Worm (Caenorhabditis elegans): ENCODE results near the gene decr-1.2.

decr-1.2 gene

DNA sequence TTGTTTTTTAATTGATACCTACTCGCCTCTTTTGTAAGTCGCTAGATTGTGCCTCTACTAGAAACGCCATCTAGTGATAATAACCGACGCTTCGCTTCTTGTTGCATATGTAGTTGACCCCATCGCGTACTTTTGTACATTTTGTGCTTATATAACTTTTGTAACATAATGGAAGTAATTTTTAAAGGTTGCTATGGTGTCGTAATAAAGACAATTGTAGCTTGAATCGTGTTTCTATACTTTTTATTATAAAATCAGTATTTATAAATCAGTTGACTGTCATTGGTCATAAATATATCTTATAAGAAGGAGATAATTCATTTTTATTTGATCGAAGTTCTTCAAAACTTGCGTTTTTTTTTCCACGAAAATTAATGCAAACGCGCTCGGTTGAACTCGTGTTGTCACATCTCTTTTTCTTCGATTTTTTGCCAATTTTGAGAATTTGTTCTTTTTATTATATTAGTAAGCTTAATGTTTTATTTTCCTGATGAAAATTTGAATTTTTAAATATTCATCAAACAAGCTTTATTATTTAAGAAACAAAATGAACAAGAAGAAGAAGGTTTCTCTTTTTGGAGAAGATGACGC lies 32.2 kb downstream of the decr-1.2 start, which contains the start of gene F54C9.9 (continued):
- TF ChIP-seq F52B5.7 (tag; optimal IDR thresholded peaks at IDR 0.05), result no peak

DNA sequence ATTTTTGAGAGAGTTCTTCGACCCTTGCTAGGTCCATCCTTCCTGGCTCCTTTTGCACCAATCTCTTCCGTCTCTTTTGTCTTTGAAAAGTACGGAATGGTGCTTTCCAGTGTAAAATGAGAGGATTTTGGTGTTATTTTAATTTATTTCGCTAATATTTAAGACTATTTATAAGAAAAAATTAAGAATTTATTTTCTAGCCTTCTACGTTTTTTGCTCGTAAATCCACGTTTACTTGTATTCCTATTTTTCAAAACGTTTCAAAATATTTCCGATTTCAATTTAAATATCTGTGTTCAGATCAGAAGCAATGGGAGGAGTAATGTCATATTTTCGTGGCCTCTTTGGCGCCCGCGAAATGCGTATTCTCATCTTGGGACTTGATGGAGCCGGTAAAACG lies 36.3 kb downstream of the decr-1.2 start, which contains the start of gene arl-1:
Gene arl-1 (plus strand): TSS at position 301 of the 400 bp plus-strand sequence.
- TF ChIP-seq snpc-1.1 (tag; optimal IDR thresholded peaks at IDR 0.05; ENCODE audit: insufficient read depth) (no peak), ztf-26 (tag; optimal IDR thresholded peaks at IDR 0.05) (no peak), aptf-3 (GFP tag; IDR thresholded peaks at IDR 0.05) (0 out of 2 replicates have a peak, but pooled peaks have one; percentile 6), ztf-22 (GFP tag; optimal IDR thresholded peaks at IDR 0.05) (no peak)

DNA sequence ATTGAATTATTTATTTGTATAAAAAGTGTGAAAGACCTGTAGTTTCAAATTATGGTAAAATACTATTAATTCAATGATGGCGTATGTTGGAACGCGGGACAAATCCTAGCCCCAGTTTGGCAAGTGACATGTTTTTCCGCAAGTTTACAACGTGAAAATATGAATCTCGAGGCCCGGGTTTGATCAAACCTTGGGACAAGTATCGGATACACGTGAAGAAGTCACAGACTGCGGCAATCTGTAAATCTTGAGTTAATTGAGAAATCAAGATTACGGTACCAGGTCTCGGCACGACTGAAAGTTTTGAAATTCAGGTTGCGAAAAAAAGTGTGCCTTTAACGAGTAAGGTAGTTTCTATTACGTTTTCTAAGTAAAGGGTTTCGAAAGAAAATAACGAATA lies 37.6 kb downstream of the decr-1.2 start:
- TF ChIP-seq zfh-2 (GFP tag; conservative IDR thresholded peaks at IDR 0.05) (no peak), hlh-26 (GFP tag; conservative IDR thresholded peaks at IDR 0.05) (no peak), egl-44 (GFP tag; IDR thresholded peaks at IDR 0.05) (no peak), nhr-80 (tag; optimal IDR thresholded peaks at IDR 0.05) (no peak), F39B2.1 (GFP tag; IDR thresholded peaks at IDR 0.05) (no peak), madf-6 (GFP tag; IDR thresholded peaks at IDR 0.05) (0 out of 2 replicates have a peak, but pooled peaks have one; percentile 24), lin-26 (GFP tag; IDR thresholded peaks at IDR 0.05) (peak; percentile 55; the same call in 1 of the 2 replicates), dpff-1 (tag; optimal IDR thresholded peaks at IDR 0.05) (no peak), nhr-90 (tag; optimal IDR thresholded peaks at IDR 0.05) (no peak), aptf-3 (GFP tag; IDR thresholded peaks at IDR 0.05) (peak; percentile 22; the same call in 1 of the 2 replicates), tlf-1 (GFP tag; optimal IDR thresholded peaks at IDR 0.05) (no peak), attf-5 (GFP tag; optimal IDR thresholded peaks at IDR 0.05) (no peak), cebp-1 (GFP tag; IDR thresholded peaks at IDR 0.05) (no peak), cebp-1 (tag; optimal IDR thresholded peaks at IDR 0.05) (peak; percentile 7)

DNA sequence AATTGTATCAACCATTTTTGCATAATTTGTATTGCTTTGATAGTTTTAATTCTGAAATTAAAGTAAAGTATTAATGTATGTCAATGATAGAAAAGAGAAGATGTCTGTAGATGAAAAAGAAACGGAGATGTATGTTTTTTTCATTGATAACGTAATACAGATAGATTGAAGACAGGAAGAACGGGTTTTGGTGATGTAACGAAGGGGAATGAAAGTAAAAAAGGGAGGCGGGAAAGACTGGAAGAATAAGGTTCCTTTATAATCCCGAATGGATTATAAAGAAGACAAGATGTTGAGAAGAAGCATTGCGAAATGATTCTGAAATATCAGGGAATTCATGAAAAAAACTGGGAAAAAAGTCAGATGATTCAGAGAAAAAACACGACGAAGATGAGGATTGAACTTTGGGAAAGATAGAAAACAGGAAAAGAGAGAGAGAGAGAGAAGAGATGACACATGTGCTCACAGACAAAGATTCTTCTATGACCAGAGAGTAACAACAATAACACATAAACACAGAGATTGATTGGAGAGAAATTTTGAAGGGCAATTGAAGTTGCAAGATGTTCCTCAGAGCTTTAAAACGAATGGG lies 39.7 kb downstream of the decr-1.2 start, which contains the start of gene F54C9.11:
Gene F54C9.11 (minus strand): TSS at position 51 of the 592 bp plus-strand sequence.
- TF ChIP-seq somi-1 (GFP tag; optimal IDR thresholded peaks at IDR 0.05), result peak; percentile 35
- TF ChIP-seq cebp-1 (GFP tag; IDR thresholded peaks at IDR 0.05), result peak; percentile 41; the same call in 1 of the 2 replicates
- TF ChIP-seq cebp-1 (tag; optimal IDR thresholded peaks at IDR 0.05), result peak; percentile 87
- TF ChIP-seq lin-35 (GFP tag; optimal IDR thresholded peaks at IDR 0.05), result peak in 1 of 3 experiments; percentile 20
- TF ChIP-seq sea-2 (GFP tag; IDR thresholded peaks at IDR 0.05), result no peak

DNA sequence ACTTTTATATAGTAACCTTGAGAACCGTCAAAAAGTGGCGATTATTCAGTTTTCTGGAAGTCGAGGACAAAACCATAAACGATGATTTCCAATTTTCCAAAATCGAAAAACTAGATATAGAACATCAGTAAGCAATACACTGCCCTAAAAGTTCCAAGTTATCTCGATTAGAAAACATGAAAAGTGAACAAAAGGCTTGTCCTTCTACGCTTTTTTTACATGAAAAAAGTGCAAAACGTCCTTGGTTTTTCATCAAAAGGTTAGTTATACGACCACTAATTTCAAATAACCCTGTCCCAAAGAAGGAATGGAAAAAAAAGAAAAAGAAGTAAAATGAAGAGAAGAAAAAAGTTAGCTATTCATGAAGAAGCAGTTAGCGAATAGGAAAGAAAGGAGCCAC lies 40.5 kb downstream of the decr-1.2 start:
- TF ChIP-seq ceh-27 (GFP tag; optimal IDR thresholded peaks at IDR 0.05) (no peak), ceh-100 (GFP tag; IDR thresholded peaks at IDR 0.05) (no peak), let-607 (tag; optimal IDR thresholded peaks at IDR 0.05) (no peak), D2030.7 (GFP tag; IDR thresholded peaks at IDR 0.05) (no peak), gei-17 (GFP tag; optimal IDR thresholded peaks at IDR 0.05) (no peak), egl-44 (GFP tag; IDR thresholded peaks at IDR 0.05) (no peak), lir-1 (GFP tag; conservative IDR thresholded peaks at IDR 0.05) (no peak), tlf-1 (GFP tag; optimal IDR thresholded peaks at IDR 0.05) (no peak), nhr-120 (GFP tag; IDR thresholded peaks at IDR 0.05) (no peak), attf-5 (GFP tag; optimal IDR thresholded peaks at IDR 0.05) (no peak), tbp1 (GFP tag; optimal IDR thresholded peaks at IDR 0.05) (no peak), Y56A3A.18 (GFP tag; IDR thresholded peaks at IDR 0.05) (no peak), chd-7 (tag; optimal IDR thresholded peaks at IDR 0.05) (no peak), egl-18 (GFP tag; IDR thresholded peaks at IDR 0.05) (no peak), Y53G8AR.9 (GFP tag; conservative IDR thresholded peaks at IDR 0.05) (no peak)

Data from whole organism, young adult.